Worm (Caenorhabditis elegans) whole organism, L2 larva: ENCODE measurements around the gene mec-15.

Experiments used
- elt-1 ChIP-seq: fragments of 150-350 bp; optimal IDR thresholded peaks from 2 replicates; lab custom pipeline; 2014; ENCODE audit warnings: missing biosample characterization, missing genetic modification characterization
- nhr-11 ChIP-seq: fragments of 150-350 bp; optimal IDR thresholded peaks from 2 replicates; lab custom pipeline; 2014; ENCODE audit warnings: missing biosample characterization, missing genetic modification characterization
- nhr-237 ChIP-seq: fragments of 150-350 bp; optimal IDR thresholded peaks from 2 replicates; lab custom pipeline; 2014; ENCODE audit warnings: missing biosample characterization, missing genetic modification characterization
- peb-1 ChIP-seq: fragments of 150-350 bp; optimal IDR thresholded peaks from 2 replicates; lab custom pipeline; 2014; ENCODE audit warnings: missing biosample characterization, missing genetic modification characterization

ce11 chrII:10247154-10247553 is 7.7 kb upstream of the mec-15 start:
- TF ChIP-seq nhr-237 (tag; lab: Kevin White, UChicago) = no peak
- no peak for TF ChIP-seq nhr-11 (tag; lab: Kevin White, UChicago)
- no peak for TF ChIP-seq peb-1 (tag; lab: Kevin White, UChicago)
- no peak for TF ChIP-seq elt-1 (tag; lab: Kevin White, UChicago)
